Fruit fly (Drosophila melanogaster) whole organism, embryonic: ENCODE data around the gene Ppat-Dpck.

Source experiments
- ATbp ChIP-seq: fragments of 200-800 bp; sonication (Bioruptor generic); optimal IDR thresholded peaks from 2 replicates; lab custom pipeline; 2017; ENCODE audit warnings: missing biosample characterization, mild to moderate bottlenecking, missing genetic modification characterization, missing genetic modification reagents
- Atf-2 ChIP-seq: fragments of 200-800 bp; sonication (Bioruptor generic); optimal IDR thresholded peaks from 2 replicates; lab custom pipeline; 2016; ENCODE audit warnings: missing biosample characterization, missing genetic modification characterization
- CG12219 ChIP-seq: fragments of 200-800 bp; sonication (Bioruptor generic); optimal IDR thresholded peaks from 3 replicates; lab custom pipeline; 2018; ENCODE audit warnings: missing biosample characterization, mild to moderate bottlenecking, missing genetic modification characterization
- CG12391 ChIP-seq: fragments of 200-800 bp; sonication (Bioruptor generic); optimal IDR thresholded peaks from 3 replicates; lab custom pipeline; 2018; ENCODE audit warnings: missing biosample characterization, mild to moderate bottlenecking, missing genetic modification characterization, moderate library complexity
- CG14050 ChIP-seq: fragments of 200-800 bp; sonication (Bioruptor generic); IDR thresholded peaks from 3 replicates; pipeline ENCODE4 v1.3.6; 2022; ENCODE audit warnings: missing biosample characterization, missing genetic modification characterization
- CG15073 ChIP-seq: fragments of 200-800 bp; sonication (Bioruptor generic); optimal IDR thresholded peaks from 2 replicates; lab custom pipeline; 2016; ENCODE audit warnings: missing biosample characterization, missing genetic modification characterization
- CG1792 ChIP-seq: fragments of 200-800 bp; sonication (Bioruptor generic); optimal IDR thresholded peaks from 2 replicates; lab custom pipeline; 2016; ENCODE audit warnings: missing biosample characterization, missing genetic modification characterization
- CG2199 ChIP-seq: fragments of 200-800 bp; sonication (Bioruptor generic); IDR thresholded peaks from 3 replicates; pipeline ENCODE4 v1.3.6; 2022; ENCODE audit warnings: missing biosample characterization, missing genetic modification characterization
- CG2202 ChIP-seq: fragments of 200-800 bp; sonication (Bioruptor generic); optimal IDR thresholded peaks from 2 replicates; lab custom pipeline; 2018; ENCODE audit warnings: missing biosample characterization, mild to moderate bottlenecking, missing genetic modification characterization
- CG30020 ChIP-seq: fragments of 200-800 bp; optimal IDR thresholded peaks from 2 replicates; lab custom pipeline; 2019; ENCODE audit warnings: missing biosample characterization, mild to moderate bottlenecking, missing genetic modification characterization, moderate library complexity
- CG3065 ChIP-seq: fragments of 200-800 bp; sonication (Bioruptor generic); optimal IDR thresholded peaks from 2 replicates; lab custom pipeline; 2016; ENCODE audit warnings: missing biosample characterization, missing genetic modification characterization
- CG33213 ChIP-seq: fragments of 200-800 bp; sonication (Bioruptor generic); optimal IDR thresholded peaks from 3 replicates; lab custom pipeline; 2016; ENCODE audit warnings: missing biosample characterization, missing genetic modification characterization
- CG42726 ChIP-seq: fragments of 200-800 bp; sonication (Bioruptor generic); IDR thresholded peaks from 2 replicates; pipeline ENCODE4 v1.3.6; 2022; ENCODE audit warnings: missing biosample characterization, missing genetic modification characterization; ENCODE audit not compliant: partially characterized antibody
- CG43689 ChIP-seq: fragments of 200-800 bp; sonication (Bioruptor generic); IDR thresholded peaks from 2 replicates; pipeline ENCODE4 v1.3.6; 2022; ENCODE audit warnings: missing biosample characterization, missing genetic modification characterization
- CG4820 ChIP-seq: fragments of 200-800 bp; sonication (Bioruptor generic); optimal IDR thresholded peaks from 3 replicates; lab custom pipeline; 2016; ENCODE audit warnings: missing biosample characterization, missing genetic modification characterization
- CG5953 ChIP-seq: fragments of 200-800 bp; sonication (Bioruptor generic); IDR thresholded peaks from 2 replicates; pipeline ENCODE4 v1.3.6; 2022; ENCODE audit warnings: missing biosample characterization, missing genetic modification characterization
- CG6689 ChIP-seq: fragments of 200-800 bp; sonication (Bioruptor generic); IDR thresholded peaks from 2 replicates; pipeline ENCODE4 v1.3.6; 2022; ENCODE audit warnings: missing biosample characterization, missing genetic modification characterization
- CG6813 ChIP-seq: fragments of 200-800 bp; sonication (Bioruptor generic); optimal IDR thresholded peaks from 2 replicates; lab custom pipeline; 2017; ENCODE audit warnings: missing biosample characterization, missing genetic modification characterization, mild to moderate bottlenecking, moderate library complexity, missing genetic modification reagents
- CG6854 ChIP-seq: fragments of 200-800 bp; sonication (Bioruptor generic); optimal IDR thresholded peaks from 3 replicates; lab custom pipeline; 2017; ENCODE audit warnings: missing biosample characterization, mild to moderate bottlenecking, missing genetic modification characterization
- CG8388 ChIP-seq: fragments of 200-800 bp; sonication (Bioruptor generic); optimal IDR thresholded peaks from 2 replicates; lab custom pipeline; 2019; ENCODE audit warnings: missing biosample characterization, mild to moderate bottlenecking, missing genetic modification characterization, moderate library complexity
- CG8924 ChIP-seq: fragments of 200-800 bp; optimal IDR thresholded peaks from 3 replicates; lab custom pipeline; 2019; ENCODE audit warnings: missing biosample characterization, mild to moderate bottlenecking, missing genetic modification characterization, moderate library complexity
- CHES-1-like ChIP-seq: fragments of 200-800 bp; sonication (Bioruptor generic); optimal IDR thresholded peaks from 2 replicates; lab custom pipeline; 2016; ENCODE audit warnings: missing biosample characterization, missing genetic modification characterization
- D ChIP-seq, 2 experiments: fragments of 200-800 bp in 1 of 2; fragments of >200 bp in 1 of 2; sonication (Bioruptor generic) in 1 of 2; optimal IDR thresholded peaks; 2 replicates in 1 of 2; 3 replicates in 1 of 2; lab custom pipeline; 2017; ENCODE audit warnings: mild to moderate bottlenecking in 1 of 2, missing biosample characterization in 1 of 2, missing genetic modification characterization in 1 of 2, missing genetic modification reagents in 1 of 2
- Dfd ChIP-seq, 2 experiments: fragments of >200 bp; optimal IDR thresholded peaks; 2 replicates each; lab custom pipeline; 2017; ENCODE audit warnings: missing biosample characterization in 2 of 2, missing genetic modification characterization in 2 of 2
- E2f2 ChIP-seq: fragments of 200-800 bp; sonication (Bioruptor generic); IDR thresholded peaks from 2 replicates; pipeline ENCODE4 v1.3.6; 2022; ENCODE audit warnings: missing biosample characterization, missing genetic modification characterization
- Jarid2 ChIP-seq: fragments of 200-800 bp; sonication (Bioruptor generic); optimal IDR thresholded peaks from 3 replicates; lab custom pipeline; 2017; ENCODE audit warnings: mild to moderate bottlenecking, missing biosample characterization, missing genetic modification reagents, missing genetic modification characterization
- MESR4 ChIP-seq: fragments of 200-800 bp; sonication (Bioruptor generic); optimal IDR thresholded peaks from 2 replicates; lab custom pipeline; 2018; ENCODE audit warnings: missing biosample characterization, mild to moderate bottlenecking, missing genetic modification characterization, moderate library complexity
- Mad ChIP-seq: fragments of 200-800 bp; sonication (Bioruptor generic); optimal IDR thresholded peaks from 2 replicates; lab custom pipeline; 2016; ENCODE audit warnings: missing biosample characterization, missing genetic modification characterization
- Nf-YB ChIP-seq: fragments of 200-800 bp; sonication (Bioruptor generic); optimal IDR thresholded peaks from 3 replicates; lab custom pipeline; 2019; ENCODE audit warnings: missing biosample characterization, mild to moderate bottlenecking, missing genetic modification characterization, moderate library complexity
- Poxn ChIP-seq: fragments of 200-800 bp; sonication (Bioruptor generic); IDR thresholded peaks from 2 replicates; pipeline ENCODE4 v1.3.6; 2022; ENCODE audit warnings: missing biosample characterization, missing genetic modification characterization
- Scr ChIP-seq: fragments of 200-800 bp; sonication (Bioruptor generic); IDR thresholded peaks from 2 replicates; pipeline ENCODE4 v1.3.6; 2022; ENCODE audit warnings: missing biosample characterization, missing genetic modification characterization; ENCODE audit not compliant: partially characterized antibody
- Six4 ChIP-seq: fragments of 200-800 bp; sonication (Bioruptor generic); optimal IDR thresholded peaks from 2 replicates; lab custom pipeline; 2016; ENCODE audit warnings: missing biosample characterization, missing genetic modification characterization
- abd-A ChIP-seq: fragments of 200-800 bp; sonication (Bioruptor generic); optimal IDR thresholded peaks from 3 replicates; lab custom pipeline; 2019; ENCODE audit warnings: missing biosample characterization, mild to moderate bottlenecking, missing genetic modification characterization, moderate library complexity
- aop ChIP-seq: fragments of 200-800 bp; sonication (Bioruptor generic); IDR thresholded peaks from 2 replicates; pipeline ENCODE4 v1.3.6; 2022; ENCODE audit warnings: missing biosample characterization, missing genetic modification characterization
- cad ChIP-seq: fragments of >200 bp; optimal IDR thresholded peaks from 2 replicates; lab custom pipeline; 2017; ENCODE audit warnings: missing biosample characterization, missing genetic modification characterization
- crp ChIP-seq, 2 experiments: fragments of 200-800 bp; sonication (Bioruptor generic); optimal IDR thresholded peaks; 2 replicates in 1 of 2; 3 replicates in 1 of 2; lab custom pipeline; 2017; ENCODE audit warnings: missing biosample characterization in 2 of 2, missing genetic modification characterization in 2 of 2, mild to moderate bottlenecking in 1 of 2, moderate library complexity in 1 of 2
- dimm ChIP-seq: fragments of 200-800 bp; sonication (Bioruptor generic); IDR thresholded peaks from 2 replicates; pipeline ENCODE4 v1.3.6; 2022; ENCODE audit warnings: missing biosample characterization, missing genetic modification characterization
- kah ChIP-seq: fragments of 200-800 bp; sonication (Bioruptor generic); optimal IDR thresholded peaks from 2 replicates; lab custom pipeline; 2018; ENCODE audit warnings: missing biosample characterization, mild to moderate bottlenecking, missing genetic modification characterization
- mld ChIP-seq: fragments of 200-800 bp; sonication (Bioruptor generic); IDR thresholded peaks from 3 replicates; pipeline ENCODE4 v1.3.6; 2022; ENCODE audit warnings: missing biosample characterization, missing genetic modification characterization; ENCODE audit not compliant: partially characterized antibody
- nom ChIP-seq: fragments of 200-800 bp; sonication (Bioruptor generic); optimal IDR thresholded peaks from 2 replicates; lab custom pipeline; 2017; ENCODE audit warnings: missing biosample characterization, missing genetic modification characterization, mild to moderate bottlenecking, moderate library complexity, missing genetic modification reagents
- p53 ChIP-seq: fragments of 200-800 bp; sonication (Bioruptor generic); optimal IDR thresholded peaks from 2 replicates; lab custom pipeline; 2016; ENCODE audit warnings: missing biosample characterization, missing genetic modification characterization
- phol ChIP-seq: fragments of 200-800 bp; sonication (Bioruptor generic); optimal IDR thresholded peaks from 3 replicates; lab custom pipeline; 2018; ENCODE audit warnings: missing biosample characterization, mild to moderate bottlenecking, missing genetic modification characterization, moderate library complexity
- pnt ChIP-seq: fragments of 200-800 bp; sonication (Bioruptor generic); optimal IDR thresholded peaks from 3 replicates; lab custom pipeline; 2016; ENCODE audit warnings: missing biosample characterization, missing genetic modification characterization
- sqz ChIP-seq: fragments of 200-800 bp; sonication (Bioruptor generic); optimal IDR thresholded peaks from 3 replicates; lab custom pipeline; 2018; ENCODE audit warnings: missing biosample characterization, mild to moderate bottlenecking, missing genetic modification characterization
- twi ChIP-seq: fragments of 200-800 bp; optimal IDR thresholded peaks from 2 replicates; lab custom pipeline; 2019; ENCODE audit warnings: missing biosample characterization, mild to moderate bottlenecking, missing genetic modification characterization, moderate library complexity
- vfl ChIP-seq: fragments of 200-800 bp; sonication (Bioruptor generic); optimal IDR thresholded peaks from 2 replicates; lab custom pipeline; 2016; ENCODE audit warnings: missing biosample characterization, missing genetic modification characterization
- vvl ChIP-seq: fragments of 200-800 bp; sonication (Bioruptor generic); IDR thresholded peaks from 2 replicates; pipeline ENCODE4 v1.3.6; 2022; ENCODE audit warnings: missing biosample characterization, missing genetic modification characterization

Ppat-Dpck gene

DNA sequence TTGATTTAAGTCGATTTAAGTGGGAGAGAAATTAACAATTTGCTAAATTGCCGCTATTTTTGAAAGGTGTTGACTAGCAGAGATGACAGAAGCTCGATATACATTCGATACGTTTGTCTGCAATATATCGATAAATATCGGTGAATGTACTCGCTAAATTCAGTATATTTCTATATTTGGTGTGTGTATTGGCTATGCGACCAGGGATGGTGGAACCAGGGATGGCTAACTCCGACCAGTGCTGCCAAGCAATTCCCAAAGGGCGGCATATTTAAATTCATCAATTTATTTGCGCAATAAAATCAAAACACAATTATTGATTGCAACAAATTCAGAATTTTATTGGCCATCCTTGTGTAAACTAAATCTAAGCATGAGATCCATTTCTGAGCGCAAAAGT is 44.4 kb upstream of the Ppat-Dpck start, which contains the start of gene mad2 (continued):
- no peak for TF ChIP-seq sqz (GFP tag; lab: Kevin White, UChicago)
- TF ChIP-seq CG2199 (GFP tag; lab: Robert Waterston, UW), result no peak
- TF ChIP-seq CG30020 (tag; lab: Kevin White, UChicago), result peak; percentile 15
- TF ChIP-seq D (optimal IDR thresholded peaks at IDR 0.05; lab: Kevin White, UChicago), result no peak
- no peak for TF ChIP-seq D (GFP tag; optimal IDR thresholded peaks at IDR 0.05; lab: Kevin White, UChicago)
- TF ChIP-seq pnt (GFP tag; lab: Kevin White, UChicago), result no peak
- TF ChIP-seq MESR4 (GFP tag; lab: Kevin White, UChicago), result peak; percentile 39
- TF ChIP-seq CG1792 (GFP tag; lab: Kevin White, UChicago), result no peak

DNA sequence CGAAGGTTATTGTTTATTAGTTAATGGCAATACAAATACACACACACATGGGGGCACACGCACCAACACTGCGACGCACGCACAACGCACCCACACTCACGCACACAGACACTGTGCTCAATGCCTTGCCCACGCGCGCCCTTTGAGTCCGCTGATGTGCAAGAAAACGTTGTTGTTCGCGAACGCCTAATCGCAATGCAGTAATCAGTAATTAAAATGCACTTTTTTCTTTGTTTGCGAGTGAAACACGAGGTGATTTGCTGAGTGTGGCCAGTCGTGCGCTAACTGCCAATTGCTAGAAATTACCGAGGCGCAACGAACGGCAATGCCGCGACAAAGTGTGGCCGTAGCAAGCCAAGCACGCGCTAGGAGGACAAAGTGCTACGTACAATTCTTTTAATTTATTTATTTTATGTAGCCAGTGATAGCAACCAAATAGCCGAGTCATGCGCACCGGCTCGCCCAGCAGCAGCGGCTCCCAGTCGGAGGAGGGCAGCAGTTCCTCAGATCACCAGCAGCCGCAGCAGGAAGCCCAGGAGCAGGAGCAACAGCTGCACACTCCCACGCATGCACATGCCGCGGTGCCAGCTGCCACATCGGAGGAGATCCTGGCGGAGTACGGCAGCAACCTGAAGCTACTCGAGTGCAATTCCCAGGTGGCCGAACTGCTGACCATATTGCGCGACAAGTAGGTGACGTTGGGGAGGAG is 42.2 kb upstream of the Ppat-Dpck start, which contains the start of the genes S6k and kri:
Gene S6k (minus strand): TSS at position 299 of the 709 bp plus-strand sequence.
Gene kri (plus strand): TSS at position 341 of the 709 bp plus-strand sequence.
- peak; percentile 40 for TF ChIP-seq Jarid2 (GFP tag; lab: Kevin White, UChicago)
- no peak for TF ChIP-seq vfl (GFP tag; lab: Kevin White, UChicago)
- TF ChIP-seq mld (GFP tag; lab: Robert Waterston, UW), result 0 out of 3 replicates have a peak, but pooled peaks have one; percentile 33
- peak; percentile 24; the same call in 1 of the 2 replicates for TF ChIP-seq E2f2 (GFP tag; lab: Robert Waterston, UW)
- 0 out of 2 replicates have a peak, but pooled peaks have one; percentile 18 for TF ChIP-seq Scr
- peak; percentile 44; the same call in 1 of the 2 replicates for TF ChIP-seq vvl (GFP tag; lab: Robert Waterston, UW)
- TF ChIP-seq CG3065 (GFP tag; lab: Kevin White, UChicago), result no peak
- TF ChIP-seq dimm (GFP tag; lab: Robert Waterston, UW), result no peak
- TF ChIP-seq CG8924, result peak; percentile 74
- TF ChIP-seq abd-A, result peak; percentile 86
- peak; percentile 58 for TF ChIP-seq CG33213 (GFP tag; lab: Kevin White, UChicago)
- no peak for TF ChIP-seq Nf-YB (GFP tag; lab: Kevin White, UChicago)
- TF ChIP-seq CG8388 (GFP tag; lab: Kevin White, UChicago), result no peak
- TF ChIP-seq CG42726 (GFP tag; lab: Robert Waterston, UW), result 0 out of 2 replicates have a peak, but pooled peaks have one; percentile 15
- TF ChIP-seq kah (GFP tag; lab: Kevin White, UChicago), result no peak
- no peak for TF ChIP-seq Poxn (GFP tag; lab: Robert Waterston, UW)
- TF ChIP-seq CG14050 (GFP tag; lab: Robert Waterston, UW), result no peak
- no peak for TF ChIP-seq CG5953 (GFP tag; lab: Robert Waterston, UW)
- peak in 1 of 2 experiments; percentile 29 for TF ChIP-seq crp (GFP tag; optimal IDR thresholded peaks at IDR 0.05; lab: Kevin White, UChicago)
- no peak for TF ChIP-seq p53 (GFP tag; lab: Kevin White, UChicago)
- no peak for TF ChIP-seq Six4 (GFP tag; lab: Kevin White, UChicago)
- no peak for TF ChIP-seq CG15073
- no peak for TF ChIP-seq Mad (GFP tag; lab: Kevin White, UChicago)
- TF ChIP-seq cad (GFP tag; lab: Kevin White, UChicago), result no peak
- TF ChIP-seq CG6689 (GFP tag; lab: Robert Waterston, UW), result no peak
- TF ChIP-seq Atf-2 (GFP tag; lab: Kevin White, UChicago), result no peak
- TF ChIP-seq twi (tag; lab: Kevin White, UChicago), result no peak
- no peak for TF ChIP-seq CG43689 (GFP tag; lab: Robert Waterston, UW)
- peak; percentile 12 for TF ChIP-seq CG12391 (tag; lab: Kevin White, UChicago)
- no peak for TF ChIP-seq Dfd (GFP tag; optimal IDR thresholded peaks at IDR 0.05; lab: Kevin White, UChicago)
- TF ChIP-seq CG2202 (tag; lab: Kevin White, UChicago), result no peak
- no peak for TF ChIP-seq CG6813 (GFP tag; lab: Kevin White, UChicago)
- no peak for TF ChIP-seq CG4820
- TF ChIP-seq aop, result no peak
- peak; percentile 8 for TF ChIP-seq CG6854
- no peak for TF ChIP-seq CG12219 (GFP tag; lab: Kevin White, UChicago)
- peak; percentile 1 for TF ChIP-seq CHES-1-like
- peak; percentile 69 for TF ChIP-seq nom (GFP tag; lab: Kevin White, UChicago)
- no peak for TF ChIP-seq ATbp (GFP tag; lab: Kevin White, UChicago)
- TF ChIP-seq phol (tag; lab: Kevin White, UChicago), result peak; percentile 37
